Worm (Caenorhabditis elegans) whole organism, late embryonic: ENCODE results near the gene ins-14.
A peak's percentile ranks its signal among the peaks of the same experiment; 100 is the strongest.

ENCODE experiments used
- C38D4.7 ChIP-seq: fragments of 200-800 bp; sonication (Bioruptor generic); optimal IDR thresholded peaks from 2 replicates; lab custom pipeline; 2018; ENCODE audit warnings: mild to moderate bottlenecking, missing genetic modification characterization, moderate library complexity, missing compliant biosample characterization
- K02D7.2 ChIP-seq: sonication (generic microtip); optimal IDR thresholded peaks from 2 replicates; lab custom pipeline; 2017; ENCODE audit warnings: mild to moderate bottlenecking, missing genetic modification characterization, missing compliant biosample characterization
- K09A11.1 ChIP-seq: sonication (generic microtip); optimal IDR thresholded peaks from 2 replicates; lab custom pipeline; 2017; ENCODE audit warnings: antibody characterized with exemption, mild to moderate bottlenecking, missing genetic modification characterization, missing compliant biosample characterization; ENCODE audit not compliant: insufficient read depth
- Y22D7AL.16 ChIP-seq: sonication (generic microtip); optimal IDR thresholded peaks from 2 replicates; lab custom pipeline; 2016; ENCODE audit warnings: missing genetic modification characterization, missing compliant biosample characterization
- ceh-18 ChIP-seq: sonication (generic microtip); optimal IDR thresholded peaks from 2 replicates; lab custom pipeline; 2016; ENCODE audit warnings: missing genetic modification characterization, missing compliant biosample characterization
- ceh-2 ChIP-seq: sonication (generic microtip); optimal IDR thresholded peaks from 2 replicates; lab custom pipeline; 2016; ENCODE audit warnings: missing genotype, missing genetic modification characterization, missing compliant biosample characterization
- ceh-22 ChIP-seq: sonication (generic microtip); optimal IDR thresholded peaks from 2 replicates; lab custom pipeline; 2017; ENCODE audit warnings: missing biosample characterization, missing genetic modification characterization
- ceh-24 ChIP-seq: sonication (generic microtip); optimal IDR thresholded peaks from 2 replicates; lab custom pipeline; 2016; ENCODE audit warnings: mild to moderate bottlenecking, missing genetic modification characterization, missing compliant biosample characterization
- ceh-31 ChIP-seq: sonication (generic microtip); optimal IDR thresholded peaks from 2 replicates; lab custom pipeline; 2016; ENCODE audit warnings: missing genetic modification characterization, missing compliant biosample characterization
- ceh-34 ChIP-seq: sonication (generic microtip); optimal IDR thresholded peaks from 2 replicates; lab custom pipeline; 2016; ENCODE audit warnings: mild to moderate bottlenecking, missing genetic modification characterization, missing compliant biosample characterization
- ceh-45 ChIP-seq: fragments of 200-800 bp; sonication (Bioruptor generic); IDR thresholded peaks from 2 replicates; pipeline ENCODE4 v1.3.6; 2022; ENCODE audit warnings: missing genetic modification reagents, missing genetic modification characterization, missing compliant biosample characterization
- ceh-48 ChIP-seq: sonication (generic microtip); optimal IDR thresholded peaks from 2 replicates; lab custom pipeline; 2016; ENCODE audit warnings: missing genetic modification characterization, inconsistent platforms, missing compliant biosample characterization
- ceh-9 ChIP-seq: sonication (generic microtip); optimal IDR thresholded peaks from 2 replicates; lab custom pipeline; 2016; ENCODE audit warnings: mild to moderate bottlenecking, missing genetic modification characterization, inconsistent platforms, missing compliant biosample characterization
- dmd-4 ChIP-seq: sonication (generic microtip); optimal IDR thresholded peaks from 2 replicates; lab custom pipeline; 2016; ENCODE audit warnings: borderline replicate concordance, missing genetic modification characterization, missing compliant biosample characterization
- elt-2 ChIP-seq: sonication (generic microtip); optimal IDR thresholded peaks from 2 replicates; lab custom pipeline; 2016; ENCODE audit warnings: missing genetic modification reagents, missing genetic modification characterization, missing compliant biosample characterization
- ets-4 ChIP-seq: sonication (generic microtip); optimal IDR thresholded peaks from 2 replicates; lab custom pipeline; 2016; ENCODE audit warnings: missing genetic modification characterization, missing compliant biosample characterization
- eyg-1 ChIP-seq: sonication (generic microtip); optimal IDR thresholded peaks from 2 replicates; lab custom pipeline; 2016; ENCODE audit warnings: missing genotype, missing genetic modification characterization, missing compliant biosample characterization
- hlh-30 ChIP-seq: sonication (generic microtip); optimal IDR thresholded peaks from 2 replicates; lab custom pipeline; 2017; ENCODE audit warnings: antibody characterized with exemption, missing genetic modification characterization, missing compliant biosample characterization; ENCODE audit not compliant: insufficient read depth
- hlh-8 ChIP-seq: sonication (generic microtip); optimal IDR thresholded peaks from 2 replicates; lab custom pipeline; 2016; ENCODE audit warnings: missing genotype, missing genetic modification characterization, missing compliant biosample characterization
- madf-2 ChIP-seq: sonication (generic microtip); optimal IDR thresholded peaks from 2 replicates; lab custom pipeline; 2017; ENCODE audit warnings: missing genetic modification characterization, missing compliant biosample characterization
- mec-3 ChIP-seq: sonication (generic microtip); optimal IDR thresholded peaks from 2 replicates; lab custom pipeline; 2016; ENCODE audit warnings: borderline replicate concordance, missing genetic modification characterization, missing compliant biosample characterization
- nfya-1 ChIP-seq: sonication (generic microtip); optimal IDR thresholded peaks from 2 replicates; lab custom pipeline; 2017; ENCODE audit warnings: missing genetic modification characterization, mild to moderate bottlenecking, missing compliant biosample characterization, antibody characterized with exemption, moderate library complexity
- nhr-11 ChIP-seq: fragments of 150-350 bp; optimal IDR thresholded peaks from 2 replicates; lab custom pipeline; 2014; ENCODE audit warnings: missing biosample characterization, missing genetic modification characterization
- nhr-232 ChIP-seq: sonication (generic microtip); optimal IDR thresholded peaks from 2 replicates; lab custom pipeline; 2016; ENCODE audit warnings: missing genetic modification characterization, missing compliant biosample characterization
- npax-4 ChIP-seq: sonication (generic microtip); optimal IDR thresholded peaks from 2 replicates; lab custom pipeline; 2016; ENCODE audit warnings: missing genetic modification characterization, missing compliant biosample characterization
- odd-2 ChIP-seq: sonication (generic microtip); optimal IDR thresholded peaks from 2 replicates; lab custom pipeline; 2017; ENCODE audit warnings: antibody characterized with exemption, mild to moderate bottlenecking, missing genetic modification characterization, missing compliant biosample characterization
- pag-3 ChIP-seq: sonication (generic microtip); optimal IDR thresholded peaks from 2 replicates; lab custom pipeline; 2016; ENCODE audit warnings: missing compliant biosample characterization, missing genetic modification characterization, borderline replicate concordance
- pat-9 ChIP-seq: fragments of 200-800 bp; sonication (Bioruptor generic); optimal IDR thresholded peaks from 2 replicates; lab custom pipeline; 2018; ENCODE audit warnings: mild to moderate bottlenecking, missing genetic modification characterization, moderate library complexity, missing compliant biosample characterization
- pqm-1 ChIP-seq: sonication (generic microtip); optimal IDR thresholded peaks from 2 replicates; lab custom pipeline; 2016; ENCODE audit warnings: missing genetic modification characterization, missing compliant biosample characterization
- sox-2 ChIP-seq: fragments of 200-800 bp; sonication (Bioruptor generic); IDR thresholded peaks from 2 replicates; pipeline ENCODE4 v1.3.6; 2022; ENCODE audit warnings: missing genetic modification reagents, missing genetic modification characterization, missing compliant biosample characterization
- sox-4 ChIP-seq: sonication (generic microtip); optimal IDR thresholded peaks from 2 replicates; lab custom pipeline; 2017; ENCODE audit warnings: mild to moderate bottlenecking, missing genetic modification characterization, inconsistent platforms, missing compliant biosample characterization
- tbx-2 ChIP-seq: sonication (generic microtip); optimal IDR thresholded peaks from 2 replicates; lab custom pipeline; 2016; ENCODE audit warnings: missing genetic modification characterization, missing compliant biosample characterization
- tbx-7 ChIP-seq: sonication (generic microtip); optimal IDR thresholded peaks from 2 replicates; lab custom pipeline; 2016; ENCODE audit warnings: missing genotype, missing genetic modification characterization, missing compliant biosample characterization
- ttx-3 ChIP-seq: sonication (generic microtip); optimal IDR thresholded peaks from 2 replicates; lab custom pipeline; 2016; ENCODE audit warnings: missing genetic modification reagents, missing genetic modification characterization, missing compliant biosample characterization
- unc-3 ChIP-seq, 2 experiments: fragments of 200-800 bp in 1 of 2; sonication (Bioruptor generic) in 1 of 2; sonication (generic microtip) in 1 of 2; conservative IDR thresholded peaks in 1 of 2; optimal IDR thresholded peaks in 1 of 2; 2 replicates each; pipeline versions ENCODE4 v1.3.6 to Lab custom; 2016 to 2022; ENCODE audit warnings: missing compliant biosample characterization in 2 of 2, missing genetic modification characterization in 2 of 2, missing genetic modification reagents in 1 of 2
- unc-42 ChIP-seq: sonication (generic microtip); optimal IDR thresholded peaks from 2 replicates; lab custom pipeline; 2016; ENCODE audit warnings: missing genotype, missing genetic modification characterization, missing compliant biosample characterization
- unc-55 ChIP-seq: sonication (generic microtip); optimal IDR thresholded peaks from 2 replicates; lab custom pipeline; 2017; ENCODE audit warnings: missing biosample characterization, missing genetic modification reagents, missing genetic modification characterization

Gene ins-14

DNA sequence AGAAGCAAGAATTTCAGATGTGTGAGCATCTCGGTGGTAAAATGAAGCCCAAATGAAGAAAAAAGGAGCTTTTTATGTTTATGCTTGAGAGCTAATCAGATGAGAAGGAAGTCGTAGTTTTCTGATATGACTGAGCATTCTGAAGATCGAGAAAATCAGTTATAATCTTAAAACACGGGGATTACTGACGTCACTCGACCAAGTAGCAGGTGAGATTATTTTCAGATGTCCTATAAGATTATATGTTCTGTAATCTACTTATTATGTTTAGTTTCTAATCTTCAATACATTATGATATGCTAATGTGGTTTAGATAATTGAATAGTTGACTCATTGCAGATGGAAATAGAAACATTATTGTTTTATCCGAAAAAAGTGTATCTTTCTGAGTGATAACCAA, at the start of gene ins-14:
Gene ins-14, minus strand, starts transcription at position 32 of the 400 bp plus-strand sequence.
- TF ChIP-seq unc-3 (GFP tag; conservative IDR thresholded peaks at IDR 0.05; lab: Robert Waterston, UW), result no peak
- TF ChIP-seq unc-3 (tag; optimal IDR thresholded peaks at IDR 0.05; lab: Kevin White, UChicago), result no peak
- TF ChIP-seq unc-42 (tag; lab: Kevin White, UChicago), result no peak
- no peak for TF ChIP-seq ceh-22
- TF ChIP-seq mec-3 (tag; lab: Kevin White, UChicago), result no peak
- TF ChIP-seq, all 69 proteins: peak for 0

DNA sequence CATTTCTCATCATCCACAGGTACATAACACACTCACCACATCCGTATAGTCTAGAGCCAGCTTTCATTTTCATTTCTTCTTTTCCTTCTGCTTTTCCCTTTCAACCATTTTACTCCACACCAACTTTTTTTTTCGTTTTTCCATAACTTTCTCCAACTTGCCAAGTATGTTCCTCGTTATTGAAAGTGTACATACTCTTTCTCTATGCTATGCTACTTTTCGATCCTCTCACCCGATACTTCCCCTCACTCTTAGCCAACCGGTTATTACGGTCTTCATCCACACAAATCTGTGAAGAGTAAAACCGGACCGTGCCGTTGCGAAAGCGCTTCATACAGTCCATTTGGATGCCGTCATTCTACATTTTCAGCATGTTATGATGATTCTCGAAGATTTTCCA, 46.3 kb upstream of the ins-14 start, which contains the start of gene T13C2.2:
Gene T13C2.2, plus strand, starts transcription at position 301 of the 400 bp plus-strand sequence.
- TF ChIP-seq unc-3 (GFP tag; conservative IDR thresholded peaks at IDR 0.05; lab: Robert Waterston, UW) (no peak), unc-3 (tag; optimal IDR thresholded peaks at IDR 0.05; lab: Kevin White, UChicago) (no peak), K09A11.1 (tag; lab: Kevin White, UChicago) (no peak), sox-4 (tag; lab: Kevin White, UChicago) (no peak), eyg-1 (tag; lab: Kevin White, UChicago) (no peak), tbx-2 (no peak), pag-3 (no peak), hlh-30 (tag; lab: Kevin White, UChicago) (no peak), nhr-232 (tag; lab: Kevin White, UChicago) (no peak), mec-3 (tag; lab: Kevin White, UChicago) (no peak), ceh-31 (tag; lab: Kevin White, UChicago) (no peak), tbx-7 (no peak), K02D7.2 (tag; lab: Kevin White, UChicago) (no peak), ceh-9 (tag; lab: Kevin White, UChicago) (no peak), ceh-45 (GFP tag; lab: Robert Waterston, UW) (no peak), nhr-11 (no peak)

DNA sequence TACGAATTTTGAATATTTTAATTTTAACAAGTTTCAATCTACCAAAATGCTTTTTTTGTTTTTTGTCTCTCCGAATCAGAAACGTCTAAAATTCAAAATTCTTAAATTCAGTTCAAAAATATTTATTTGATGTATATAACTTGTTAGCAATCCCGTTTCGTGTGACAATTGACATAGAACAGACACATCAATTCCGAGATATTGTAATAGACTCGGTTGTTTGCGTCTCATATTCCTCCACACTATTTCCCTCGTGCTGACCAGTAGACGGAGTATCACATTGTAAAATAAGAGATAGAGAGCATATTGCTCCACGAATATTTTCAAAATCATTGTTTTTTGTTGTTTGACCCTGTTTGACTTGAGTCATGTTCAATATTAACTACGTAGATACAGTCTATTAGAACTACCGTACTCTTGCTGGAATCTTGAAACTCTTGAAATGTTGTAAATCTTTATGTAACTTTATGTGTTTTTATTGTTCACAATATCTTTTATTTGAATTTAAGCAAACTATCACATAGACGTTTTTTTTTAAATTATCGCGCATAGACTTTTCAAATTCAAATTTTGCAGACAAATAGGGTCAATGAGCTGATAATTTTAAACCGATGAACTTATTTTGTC, 43.2 kb upstream of the ins-14 start, which contains the start of gene T13C2.3:
Gene T13C2.3, plus strand, starts transcription at position 577 of the 627 bp plus-strand sequence.
- TF ChIP-seq unc-55 (GFP tag; lab: Kevin White, UChicago) (peak; percentile 36), elt-2 (no peak), sox-2 (GFP tag; lab: Robert Waterston, UW) (no peak), pat-9 (no peak), npax-4 (tag; lab: Kevin White, UChicago) (no peak)

DNA sequence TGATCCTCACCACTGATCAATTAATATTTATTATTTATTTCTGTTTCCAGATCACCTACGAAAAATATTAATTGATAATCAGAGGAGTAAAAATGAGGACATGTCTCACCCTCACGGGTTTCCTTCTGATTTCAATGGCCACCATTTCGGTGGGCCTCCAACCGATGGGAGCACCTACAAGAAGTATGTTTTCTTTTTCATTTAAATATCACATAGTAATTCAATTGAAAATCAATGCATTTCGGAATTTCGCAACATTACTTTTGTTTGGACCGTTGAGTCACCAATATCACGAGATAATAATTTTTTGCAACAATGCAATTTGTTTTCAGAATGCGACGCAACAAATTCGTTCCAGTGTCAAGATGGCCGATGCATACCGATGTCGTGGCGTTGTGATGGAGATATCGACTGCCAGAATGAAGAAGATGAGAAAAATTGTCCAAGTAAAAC, 37.8 kb upstream of the ins-14 start, which contains the start of gene gldi-2:
Gene gldi-2, plus strand, starts transcription at position 51 of the 453 bp plus-strand sequence.
- no peak for TF ChIP-seq ceh-18
- TF ChIP-seq hlh-30 (tag; lab: Kevin White, UChicago), result no peak
- TF ChIP-seq ets-4 (tag; lab: Kevin White, UChicago), result no peak
- TF ChIP-seq ceh-22, result no peak
- no peak for TF ChIP-seq ceh-34 (tag; lab: Kevin White, UChicago)
- no peak for TF ChIP-seq nfya-1 (tag; lab: Kevin White, UChicago)
- no peak for TF ChIP-seq pqm-1 (tag; lab: Kevin White, UChicago)
- TF ChIP-seq unc-3 (GFP tag; conservative IDR thresholded peaks at IDR 0.05; lab: Robert Waterston, UW), result no peak
- no peak for TF ChIP-seq unc-3 (tag; optimal IDR thresholded peaks at IDR 0.05; lab: Kevin White, UChicago)
- TF ChIP-seq ceh-45 (GFP tag; lab: Robert Waterston, UW), result no peak
- TF ChIP-seq hlh-8, result no peak
- no peak for TF ChIP-seq ttx-3 (tag; lab: Kevin White, UChicago)
- no peak for TF ChIP-seq tbx-2
- no peak for TF ChIP-seq pag-3
- no peak for TF ChIP-seq dmd-4

DNA sequence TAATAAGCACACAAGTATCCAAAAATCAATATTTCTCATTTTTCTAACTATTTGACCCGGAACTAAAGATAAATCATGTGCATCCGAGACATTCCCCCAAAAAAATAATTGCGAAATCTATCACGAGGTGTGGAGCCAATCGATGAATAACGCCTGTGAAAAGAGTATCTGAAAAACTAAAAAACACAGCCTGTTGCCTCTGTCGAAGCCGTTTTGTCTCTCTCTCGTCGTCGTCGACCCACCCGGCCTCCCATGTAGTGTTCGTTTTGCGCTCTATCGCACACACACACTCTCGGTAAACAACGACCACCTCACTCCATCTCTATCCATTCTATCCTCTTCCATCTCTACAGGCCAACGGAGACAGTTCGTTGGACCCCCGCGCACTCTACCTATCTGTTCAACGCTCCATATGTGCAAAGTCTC, 37.1 kb upstream of the ins-14 start:
- TF ChIP-seq C38D4.7 (peak; percentile 24), elt-2 (no peak), ceh-34 (tag; lab: Kevin White, UChicago) (peak; percentile 36), ceh-48 (tag; lab: Kevin White, UChicago) (peak; percentile 29), Y22D7AL.16 (no peak), ceh-31 (tag; lab: Kevin White, UChicago) (peak; percentile 3), ceh-24 (tag; lab: Kevin White, UChicago) (no peak), odd-2 (tag; lab: Kevin White, UChicago) (no peak), madf-2 (tag; lab: Kevin White, UChicago) (peak; percentile 2), tbx-2 (peak; percentile 32), nfya-1 (tag; lab: Kevin White, UChicago) (no peak), ceh-2 (tag; lab: Kevin White, UChicago) (no peak), pqm-1 (tag; lab: Kevin White, UChicago) (no peak)
